Fruit fly (Drosophila melanogaster): Measurements from ENCODE around the gene CG13460.

The CG13460 gene

dm6 chr3L:15013957-15014692, 47.4 kb downstream of the CG13460 start, which contains the start of gene Reck (continued):
- TF ChIP-seq nau (GFP tag; optimal IDR thresholded peaks at IDR 0.05): peak; percentile 73
- TF ChIP-seq HmgZ (tag; optimal IDR thresholded peaks at IDR 0.05): no peak
- no peak for TF ChIP-seq nerfin-2 (GFP tag; IDR thresholded peaks at IDR 0.05; ENCODE audit: partially characterized antibody)
- no peak for TF ChIP-seq YL-1 (GFP tag; optimal IDR thresholded peaks at IDR 0.05)
- peak; percentile 87 for TF ChIP-seq CG12104 (GFP tag; optimal IDR thresholded peaks at IDR 0.05)
- peak; percentile 26 for TF ChIP-seq CG9797 (GFP tag; optimal IDR thresholded peaks at IDR 0.05)
- TF ChIP-seq CG43689 (GFP tag; IDR thresholded peaks at IDR 0.05): peak; percentile 48; the same call in 1 of the 2 replicates
- no peak for TF ChIP-seq CG11093 (GFP tag; IDR thresholded peaks at IDR 0.05)
- TF ChIP-seq insv (GFP tag; optimal IDR thresholded peaks at IDR 0.05): no peak
- peak; percentile 48 for TF ChIP-seq corto (GFP tag; optimal IDR thresholded peaks at IDR 0.05)
- TF ChIP-seq E2f2 (GFP tag; IDR thresholded peaks at IDR 0.05): peak; percentile 75
- peak; percentile 89 for TF ChIP-seq Fer1 (GFP tag; optimal IDR thresholded peaks at IDR 0.05)
- TF ChIP-seq TFAM (GFP tag; optimal IDR thresholded peaks at IDR 0.05): peak; percentile 4
- TF ChIP-seq CG13287 (GFP tag; IDR thresholded peaks at IDR 0.05; ENCODE audit: partially characterized antibody): no peak
- TF ChIP-seq zf30C (GFP tag; optimal IDR thresholded peaks at IDR 0.05): peak; percentile 86
- TF ChIP-seq CG18619 (GFP tag; optimal IDR thresholded peaks at IDR 0.05): peak; percentile 75
- TF ChIP-seq Aef1 (GFP tag; IDR thresholded peaks at IDR 0.05): peak; percentile 73
- TF ChIP-seq Hr39 (optimal IDR thresholded peaks at IDR 0.05): no peak
- TF ChIP-seq Drgx (GFP tag; IDR thresholded peaks at IDR 0.05): peak; percentile 94
- no peak for TF ChIP-seq vfl (GFP tag; optimal IDR thresholded peaks at IDR 0.05)
- TF ChIP-seq sens (GFP tag): peak; percentile 93
- TF ChIP-seq pb (GFP tag; optimal IDR thresholded peaks at IDR 0.05): no peak
- TF ChIP-seq grn (GFP tag; optimal IDR thresholded peaks at IDR 0.05): peak; percentile 35
- TF ChIP-seq CG10366 (GFP tag; IDR thresholded peaks at IDR 0.05): peak; percentile 75
- TF ChIP-seq dan (GFP tag; IDR thresholded peaks at IDR 0.05): no peak
- peak; percentile 29 for TF ChIP-seq Ets97D (GFP tag; optimal IDR thresholded peaks at IDR 0.05)
- TF ChIP-seq disco-r (GFP tag; optimal IDR thresholded peaks at IDR 0.05): no peak
- TF ChIP-seq CG8478 (optimal IDR thresholded peaks at IDR 0.05): no peak
- no peak for TF ChIP-seq Sin3A (optimal IDR thresholded peaks at IDR 0.05)
- TF ChIP-seq fru (optimal IDR thresholded peaks at IDR 0.05): no peak
- peak; percentile 88 for TF ChIP-seq gsb-n (tag; optimal IDR thresholded peaks at IDR 0.05)
- peak; percentile 56 for TF ChIP-seq Hmr (GFP tag; optimal IDR thresholded peaks at IDR 0.05)
- TF ChIP-seq CG34422 (GFP tag; IDR thresholded peaks at IDR 0.05): peak; percentile 78
- TF ChIP-seq seq (GFP tag; IDR thresholded peaks at IDR 0.05): peak; percentile 70; the same call in 1 of the 2 replicates
- peak; percentile 92 for TF ChIP-seq Xrp1 (GFP tag; IDR thresholded peaks at IDR 0.05)
- no peak for TF ChIP-seq HmgD (GFP tag; optimal IDR thresholded peaks at IDR 0.05)
- peak; percentile 56 for TF ChIP-seq mam (GFP tag; optimal IDR thresholded peaks at IDR 0.05)
- peak; percentile 41; the same call in 1 of the 3 replicates for TF ChIP-seq sr (GFP tag; IDR thresholded peaks at IDR 0.05)
- peak; percentile 22 for TF ChIP-seq org-1 (GFP tag; optimal IDR thresholded peaks at IDR 0.05)
- no peak for TF ChIP-seq CG12744 (GFP tag; optimal IDR thresholded peaks at IDR 0.05)
- TF ChIP-seq CG12299 (tag; optimal IDR thresholded peaks at IDR 0.05): peak; percentile 58
- TF ChIP-seq Meics (GFP tag; optimal IDR thresholded peaks at IDR 0.05): peak; percentile 83
- TF ChIP-seq tio (GFP tag; optimal IDR thresholded peaks at IDR 0.05): peak; percentile 83
- TF ChIP-seq CG2889 (GFP tag; IDR thresholded peaks at IDR 0.05): peak; percentile 54; the same call in 2 of the 3 replicates
- 0 out of 3 replicates have a peak, but pooled peaks have one; percentile 9 for TF ChIP-seq CG3726 (GFP tag; IDR thresholded peaks at IDR 0.05)
- TF ChIP-seq CG2116 (GFP tag; optimal IDR thresholded peaks at IDR 0.05): peak; percentile 87
- no peak for TF ChIP-seq Myb (GFP tag; optimal IDR thresholded peaks at IDR 0.05)
- TF ChIP-seq Scr (GFP tag; IDR thresholded peaks at IDR 0.05; ENCODE audit: partially characterized antibody): no peak
- peak; percentile 88 for TF ChIP-seq phol (tag; optimal IDR thresholded peaks at IDR 0.05)
- peak; percentile 71 for TF ChIP-seq Max (GFP tag; optimal IDR thresholded peaks at IDR 0.05)
- TF ChIP-seq Ptx1 (GFP tag; IDR thresholded peaks at IDR 0.05): peak; percentile 68
- peak; percentile 18 for TF ChIP-seq schlank (tag; optimal IDR thresholded peaks at IDR 0.05)
